Fruit fly (Drosophila melanogaster) whole organism, adult: ENCODE data around the gene CG31922.
A peak's percentile ranks its signal among the peaks of the same experiment; 100 is the strongest.

Experiments
- CG12768 ChIP-seq: fragments of 200-800 bp; sonication (Bioruptor generic); optimal IDR thresholded peaks from 2 replicates; lab custom pipeline; 2017; ENCODE audit warnings: missing biosample characterization, missing genetic modification characterization, mild to moderate bottlenecking, moderate library complexity, missing genetic modification reagents
- CG1620 ChIP-seq: fragments of 200-800 bp; sonication (Bioruptor generic); optimal IDR thresholded peaks from 2 replicates; lab custom pipeline; 2016; ENCODE audit warnings: missing biosample characterization, missing genetic modification characterization
- CG33017 ChIP-seq: fragments of 200-800 bp; sonication (Bioruptor generic); optimal IDR thresholded peaks from 2 replicates; lab custom pipeline; 2018; ENCODE audit warnings: missing biosample characterization, mild to moderate bottlenecking, missing genetic modification characterization, moderate library complexity
- Clk ChIP-seq: fragments of 200-800 bp; sonication (Bioruptor generic); optimal IDR thresholded peaks from 2 replicates; lab custom pipeline; 2017; ENCODE audit warnings: missing biosample characterization, missing genetic modification characterization
- Hr96 ChIP-seq: fragments of 200-800 bp; sonication (Bioruptor generic); optimal IDR thresholded peaks from 2 replicates; lab custom pipeline; 2016; ENCODE audit warnings: missing biosample characterization, missing genetic modification characterization
- bab1 ChIP-seq: fragments of 200-800 bp; sonication (Bioruptor generic); optimal IDR thresholded peaks from 3 replicates; lab custom pipeline; 2019; ENCODE audit warnings: missing biosample characterization, mild to moderate bottlenecking, missing genetic modification characterization, moderate library complexity
- cic ChIP-seq: fragments of 200-800 bp; sonication (Bioruptor generic); optimal IDR thresholded peaks from 2 replicates; lab custom pipeline; 2017; ENCODE audit warnings: missing biosample characterization, mild to moderate bottlenecking, missing genetic modification characterization, moderate library complexity
- cnc ChIP-seq, 2 experiments: fragments of >200 bp; optimal IDR thresholded peaks; 2 replicates each; lab custom pipeline; 2017
- ovo ChIP-seq: fragments of 200-800 bp; sonication (Bioruptor generic); optimal IDR thresholded peaks from 2 replicates; lab custom pipeline; 2016; ENCODE audit warnings: missing biosample characterization, missing genetic modification characterization
- tj ChIP-seq: fragments of 200-800 bp; sonication (Bioruptor generic); optimal IDR thresholded peaks from 3 replicates; lab custom pipeline; 2017; ENCODE audit warnings: missing biosample characterization, mild to moderate bottlenecking, missing genetic modification characterization, moderate library complexity
- toe ChIP-seq: fragments of 200-800 bp; sonication (Bioruptor generic); optimal IDR thresholded peaks from 2 replicates; lab custom pipeline; 2016; ENCODE audit warnings: missing biosample characterization, missing genetic modification characterization

- TF ChIP-seq bab1 (GFP tag; lab: Kevin White, UChicago) (no peak), Clk (no peak), cnc (optimal IDR thresholded peaks at IDR 0.05; lab: Kevin White, UChicago) (no peak), ovo (GFP tag; lab: Kevin White, UChicago) (peak; percentile 67), cic (GFP tag; lab: Kevin White, UChicago) (peak; percentile 70), CG1620 (no peak), CG33017 (tag; lab: Kevin White, UChicago) (peak; percentile 30), toe (GFP tag; lab: Kevin White, UChicago) (peak; percentile 6), tj (GFP tag; lab: Kevin White, UChicago) (no peak), Hr96 (GFP tag; lab: Kevin White, UChicago) (no peak), CG12768 (no peak)
Observed at dm6 chr2L:1123078-1123818, 46.7 kb upstream of the CG31922 start.
